Fruit fly (Drosophila melanogaster) whole organism, adult: Measurements from ENCODE around the gene Socs16D.

Experiments
- Crg-1 ChIP-seq: fragments of 200-800 bp; sonication (Bioruptor generic); optimal IDR thresholded peaks from 2 replicates; lab custom pipeline; 2016; ENCODE audit warnings: missing biosample characterization, missing genetic modification characterization
- tj ChIP-seq: fragments of 200-800 bp; sonication (Bioruptor generic); optimal IDR thresholded peaks from 3 replicates; lab custom pipeline; 2017; ENCODE audit warnings: missing biosample characterization, mild to moderate bottlenecking, missing genetic modification characterization, moderate library complexity

DNA sequence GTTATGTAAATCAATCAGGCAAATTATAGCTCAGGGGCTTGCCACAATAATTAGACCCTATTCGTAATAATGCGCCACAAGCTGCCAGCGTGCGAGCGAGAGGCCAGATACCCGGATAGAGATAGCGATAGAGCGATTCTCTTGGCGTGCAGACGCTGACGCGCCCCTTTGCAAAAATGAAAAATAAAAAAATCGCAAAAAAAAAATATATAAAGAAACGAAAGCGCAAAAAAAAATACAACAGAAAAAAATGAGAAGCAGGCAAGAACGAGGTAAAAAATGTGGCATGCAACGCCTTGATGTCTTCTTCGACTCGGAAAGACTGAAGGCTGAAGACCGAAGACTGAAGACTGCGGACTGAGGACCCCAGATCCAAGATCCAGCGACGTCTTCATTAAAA, 21.0 kb downstream of the Socs16D start:
- TF ChIP-seq tj: no peak
- TF ChIP-seq Crg-1 (GFP tag; lab: Kevin White, UChicago): no peak
